Fruit fly (Drosophila melanogaster): ENCODE data around the gene CG7653.

dm6 chr2L:15886187-15886586, 6.2 kb upstream of the CG7653 start:
- no peak for TF ChIP-seq usp (GFP tag; optimal IDR thresholded peaks at IDR 0.05)
- no peak for TF ChIP-seq Myc (optimal IDR thresholded peaks at IDR 0.05)
- no peak for TF ChIP-seq pan (optimal IDR thresholded peaks at IDR 0.05)
- TF ChIP-seq lola (GFP tag; optimal IDR thresholded peaks at IDR 0.05), result no peak
- no peak for TF ChIP-seq ey (GFP tag; optimal IDR thresholded peaks at IDR 0.05)

Data from whole organism, wandering third instar larva.